Fruit fly (Drosophila melanogaster) whole organism, embryonic: ENCODE measurements around the gene CG6230.

Experiments used
- Adf1 ChIP-seq: fragments of 200-800 bp; sonication (Bioruptor generic); IDR thresholded peaks from 2 replicates; pipeline ENCODE4 v1.3.6; 2022; ENCODE audit warnings: missing biosample characterization, missing genetic modification characterization
- Bgb ChIP-seq: fragments of 200-800 bp; sonication (Bioruptor generic); IDR thresholded peaks from 2 replicates; pipeline ENCODE4 v1.3.6; 2022; ENCODE audit warnings: missing biosample characterization, missing genetic modification characterization; ENCODE audit not compliant: partially characterized antibody
- Blimp-1 ChIP-seq: fragments of 200-800 bp; sonication (Bioruptor generic); optimal IDR thresholded peaks from 3 replicates; lab custom pipeline; 2018; ENCODE audit warnings: missing biosample characterization, missing genetic modification characterization, mild to moderate bottlenecking, moderate library complexity, missing genetic modification reagents
- CG10431 ChIP-seq: fragments of 200-800 bp; sonication (Bioruptor generic); optimal IDR thresholded peaks from 3 replicates; lab custom pipeline; 2018; ENCODE audit warnings: missing biosample characterization, mild to moderate bottlenecking, missing genetic modification characterization
- CG10462 ChIP-seq: fragments of 200-800 bp; sonication (Bioruptor generic); optimal IDR thresholded peaks from 2 replicates; lab custom pipeline; 2016; ENCODE audit warnings: missing biosample characterization, missing genetic modification characterization
- CG11456 ChIP-seq: fragments of 200-800 bp; sonication (Bioruptor generic); IDR thresholded peaks from 3 replicates; pipeline ENCODE4 v1.3.6; 2022; ENCODE audit warnings: missing biosample characterization, missing genetic modification characterization
- CG12659 ChIP-seq: fragments of 200-800 bp; sonication (Bioruptor generic); optimal IDR thresholded peaks from 3 replicates; lab custom pipeline; 2017; ENCODE audit warnings: mild to moderate bottlenecking, missing biosample characterization, missing genetic modification reagents, missing genetic modification characterization
- CG12942 ChIP-seq: fragments of 200-800 bp; sonication (Bioruptor generic); optimal IDR thresholded peaks from 3 replicates; lab custom pipeline; 2016; ENCODE audit warnings: missing biosample characterization, missing genetic modification characterization
- CG13287 ChIP-seq: fragments of 200-800 bp; sonication (Bioruptor generic); IDR thresholded peaks from 2 replicates; pipeline ENCODE4 v1.3.6; 2022; ENCODE audit warnings: missing biosample characterization, missing genetic modification characterization; ENCODE audit not compliant: partially characterized antibody
- CG17802 ChIP-seq: fragments of 200-800 bp; sonication (Bioruptor generic); optimal IDR thresholded peaks from 2 replicates; lab custom pipeline; 2018; ENCODE audit warnings: missing biosample characterization, mild to moderate bottlenecking, missing genetic modification characterization, moderate library complexity
- CG17829 ChIP-seq: fragments of 200-800 bp; optimal IDR thresholded peaks from 2 replicates; lab custom pipeline; 2019; ENCODE audit warnings: missing biosample characterization, mild to moderate bottlenecking, missing genetic modification characterization, moderate library complexity
- CG2129 ChIP-seq: fragments of 200-800 bp; sonication (Bioruptor generic); IDR thresholded peaks from 2 replicates; pipeline ENCODE4 v1.3.6; 2022; ENCODE audit warnings: missing biosample characterization, missing genetic modification characterization; ENCODE audit not compliant: partially characterized antibody
- CG3995 ChIP-seq: fragments of 200-800 bp; sonication (Bioruptor generic); optimal IDR thresholded peaks from 3 replicates; lab custom pipeline; 2016; ENCODE audit warnings: missing biosample characterization, missing genetic modification characterization
- CG4282 ChIP-seq: fragments of 200-800 bp; sonication (Bioruptor generic); optimal IDR thresholded peaks from 2 replicates; lab custom pipeline; 2016; ENCODE audit warnings: missing biosample characterization, missing genetic modification characterization
- CG6654 ChIP-seq: fragments of 200-800 bp; sonication (Bioruptor generic); optimal IDR thresholded peaks from 2 replicates; lab custom pipeline; 2017; ENCODE audit warnings: missing biosample characterization, mild to moderate bottlenecking, missing genetic modification characterization
- CG6689 ChIP-seq: fragments of 200-800 bp; sonication (Bioruptor generic); IDR thresholded peaks from 2 replicates; pipeline ENCODE4 v1.3.6; 2022; ENCODE audit warnings: missing biosample characterization, missing genetic modification characterization
- CG7372 ChIP-seq: fragments of 200-800 bp; sonication (Bioruptor generic); IDR thresholded peaks from 2 replicates; pipeline ENCODE4 v1.3.6; 2022; ENCODE audit warnings: missing biosample characterization, missing genetic modification characterization
- CG8290 ChIP-seq, 3 experiments: fragments of 200-800 bp; sonication (Bioruptor generic); optimal IDR thresholded peaks; 2 replicates each; lab custom pipeline; 2016 to 2019; ENCODE audit warnings: missing biosample characterization in 3 of 3, missing genetic modification characterization in 3 of 3, mild to moderate bottlenecking in 2 of 3, moderate library complexity in 1 of 3
- CG9437 ChIP-seq: fragments of 200-800 bp; sonication (Bioruptor generic); optimal IDR thresholded peaks from 2 replicates; lab custom pipeline; 2018; ENCODE audit warnings: missing biosample characterization, mild to moderate bottlenecking, missing genetic modification characterization
- CG9932 ChIP-seq: fragments of 200-800 bp; sonication (Bioruptor generic); IDR thresholded peaks from 2 replicates; pipeline ENCODE4 v1.3.6; 2022; ENCODE audit warnings: missing biosample characterization, missing genetic modification characterization
- Dek ChIP-seq: fragments of 200-800 bp; sonication (Bioruptor generic); optimal IDR thresholded peaks from 3 replicates; lab custom pipeline; 2019; ENCODE audit warnings: missing biosample characterization, mild to moderate bottlenecking, missing genetic modification characterization, moderate library complexity
- Doc3 ChIP-seq: fragments of 200-800 bp; sonication (Bioruptor generic); IDR thresholded peaks from 3 replicates; pipeline ENCODE4 v1.3.6; 2022; ENCODE audit warnings: missing biosample characterization, missing genetic modification characterization; ENCODE audit not compliant: partially characterized antibody
- Drgx ChIP-seq: fragments of 200-800 bp; sonication (Bioruptor generic); IDR thresholded peaks from 2 replicates; pipeline ENCODE4 v1.3.6; 2022; ENCODE audit warnings: missing biosample characterization, missing genetic modification characterization
- Elba2 ChIP-seq: fragments of 200-800 bp; sonication (Bioruptor generic); optimal IDR thresholded peaks from 3 replicates; lab custom pipeline; 2016; ENCODE audit warnings: missing biosample characterization, missing genetic modification characterization
- HLH4C ChIP-seq: fragments of 200-800 bp; sonication (Bioruptor generic); IDR thresholded peaks from 3 replicates; pipeline ENCODE4 v1.3.6; 2022; ENCODE audit warnings: missing biosample characterization, missing genetic modification characterization; ENCODE audit not compliant: partially characterized antibody
- MESR4 ChIP-seq: fragments of 200-800 bp; sonication (Bioruptor generic); optimal IDR thresholded peaks from 2 replicates; lab custom pipeline; 2018; ENCODE audit warnings: missing biosample characterization, mild to moderate bottlenecking, missing genetic modification characterization, moderate library complexity
- NFAT ChIP-seq: fragments of 200-800 bp; sonication (Bioruptor generic); IDR thresholded peaks from 2 replicates; pipeline ENCODE4 v1.3.6; 2022; ENCODE audit warnings: missing biosample characterization, missing genetic modification characterization
- Sox100B ChIP-seq: fragments of 200-800 bp; sonication (Bioruptor generic); optimal IDR thresholded peaks from 3 replicates; lab custom pipeline; 2018; ENCODE audit warnings: missing biosample characterization, mild to moderate bottlenecking, missing genetic modification characterization
- Sry-β ChIP-seq: fragments of 200-800 bp; sonication (Bioruptor generic); optimal IDR thresholded peaks from 2 replicates; lab custom pipeline; 2018; ENCODE audit warnings: missing biosample characterization, mild to moderate bottlenecking, missing genetic modification characterization, moderate library complexity
- bcd ChIP-seq: fragments of 200-800 bp; sonication (Bioruptor generic); optimal IDR thresholded peaks from 2 replicates; lab custom pipeline; 2017; ENCODE audit warnings: missing biosample characterization, mild to moderate bottlenecking, missing genetic modification characterization
- bowl ChIP-seq: fragments of 200-800 bp; sonication (Bioruptor generic); IDR thresholded peaks from 2 replicates; pipeline ENCODE4 v1.3.6; 2022; ENCODE audit warnings: missing biosample characterization, missing genetic modification characterization
- bsh ChIP-seq, 2 experiments: fragments of 200-800 bp; sonication (Bioruptor generic); optimal IDR thresholded peaks; 2 replicates each; lab custom pipeline; 2017 to 2018; ENCODE audit warnings: mild to moderate bottlenecking in 2 of 2, missing biosample characterization in 2 of 2, missing genetic modification characterization in 2 of 2, moderate library complexity in 1 of 2
- ci ChIP-seq: fragments of 200-800 bp; sonication (Bioruptor generic); IDR thresholded peaks from 3 replicates; pipeline ENCODE4 v1.3.6; 2022; ENCODE audit warnings: missing biosample characterization, missing genetic modification characterization
- dati ChIP-seq: fragments of 200-800 bp; sonication (Bioruptor generic); IDR thresholded peaks from 2 replicates; pipeline ENCODE4 v1.3.6; 2022; ENCODE audit warnings: missing biosample characterization, missing genetic modification characterization
- hbn ChIP-seq: fragments of 200-800 bp; sonication (Bioruptor generic); IDR thresholded peaks from 2 replicates; pipeline ENCODE4 v1.3.6; 2022; ENCODE audit warnings: missing biosample characterization, missing genetic modification characterization; ENCODE audit not compliant: partially characterized antibody
- her ChIP-seq: fragments of 200-800 bp; sonication (Bioruptor generic); optimal IDR thresholded peaks from 2 replicates; lab custom pipeline; 2016; ENCODE audit warnings: missing biosample characterization, missing genetic modification characterization
- insv ChIP-seq, 2 experiments: fragments of 200-800 bp; sonication (Bioruptor generic); optimal IDR thresholded peaks; 3 replicates each; lab custom pipeline; 2016 to 2018; ENCODE audit warnings: missing biosample characterization in 2 of 2, missing genetic modification characterization in 2 of 2
- kay ChIP-seq: fragments of 200-800 bp; sonication (Bioruptor generic); optimal IDR thresholded peaks from 2 replicates; lab custom pipeline; 2016; ENCODE audit warnings: missing biosample characterization, missing genetic modification characterization
- knrl ChIP-seq: fragments of 200-800 bp; sonication (Bioruptor generic); IDR thresholded peaks from 3 replicates; pipeline ENCODE4 v1.3.6; 2022; ENCODE audit warnings: missing biosample characterization, missing genetic modification characterization; ENCODE audit not compliant: partially characterized antibody
- pho ChIP-seq: fragments of 200-800 bp; sonication (Bioruptor generic); optimal IDR thresholded peaks from 2 replicates; lab custom pipeline; 2016; ENCODE audit warnings: missing biosample characterization, missing genetic modification characterization
- phol ChIP-seq: fragments of 200-800 bp; sonication (Bioruptor generic); optimal IDR thresholded peaks from 3 replicates; lab custom pipeline; 2018; ENCODE audit warnings: missing biosample characterization, mild to moderate bottlenecking, missing genetic modification characterization, moderate library complexity
- salm ChIP-seq: fragments of 200-800 bp; sonication (Bioruptor generic); optimal IDR thresholded peaks from 2 replicates; lab custom pipeline; 2018; ENCODE audit warnings: missing biosample characterization, mild to moderate bottlenecking, missing genetic modification characterization
- sug ChIP-seq: fragments of 200-800 bp; optimal IDR thresholded peaks from 2 replicates; lab custom pipeline; 2019; ENCODE audit warnings: missing biosample characterization, mild to moderate bottlenecking, missing genetic modification characterization, moderate library complexity
- tgo ChIP-seq: fragments of 200-800 bp; sonication (Bioruptor generic); IDR thresholded peaks from 3 replicates; pipeline ENCODE4 v1.3.6; 2022; ENCODE audit warnings: missing biosample characterization, missing genetic modification characterization
- ttk ChIP-seq: fragments of 200-800 bp; sonication (Bioruptor generic); IDR thresholded peaks from 2 replicates; pipeline ENCODE4 v2.1.2; 2022; ENCODE audit warnings: missing biosample characterization, missing genetic modification characterization
- twi ChIP-seq: fragments of 200-800 bp; optimal IDR thresholded peaks from 2 replicates; lab custom pipeline; 2019; ENCODE audit warnings: missing biosample characterization, mild to moderate bottlenecking, missing genetic modification characterization, moderate library complexity
- wor ChIP-seq: fragments of 200-800 bp; sonication (Bioruptor generic); IDR thresholded peaks from 2 replicates; pipeline ENCODE4 v1.3.6; 2022; ENCODE audit warnings: missing biosample characterization, missing genetic modification characterization
- zen ChIP-seq: fragments of 200-800 bp; sonication (Bioruptor generic); optimal IDR thresholded peaks from 3 replicates; lab custom pipeline; 2018; ENCODE audit warnings: missing biosample characterization, mild to moderate bottlenecking, missing genetic modification characterization, moderate library complexity

The CG6230 gene

DNA sequence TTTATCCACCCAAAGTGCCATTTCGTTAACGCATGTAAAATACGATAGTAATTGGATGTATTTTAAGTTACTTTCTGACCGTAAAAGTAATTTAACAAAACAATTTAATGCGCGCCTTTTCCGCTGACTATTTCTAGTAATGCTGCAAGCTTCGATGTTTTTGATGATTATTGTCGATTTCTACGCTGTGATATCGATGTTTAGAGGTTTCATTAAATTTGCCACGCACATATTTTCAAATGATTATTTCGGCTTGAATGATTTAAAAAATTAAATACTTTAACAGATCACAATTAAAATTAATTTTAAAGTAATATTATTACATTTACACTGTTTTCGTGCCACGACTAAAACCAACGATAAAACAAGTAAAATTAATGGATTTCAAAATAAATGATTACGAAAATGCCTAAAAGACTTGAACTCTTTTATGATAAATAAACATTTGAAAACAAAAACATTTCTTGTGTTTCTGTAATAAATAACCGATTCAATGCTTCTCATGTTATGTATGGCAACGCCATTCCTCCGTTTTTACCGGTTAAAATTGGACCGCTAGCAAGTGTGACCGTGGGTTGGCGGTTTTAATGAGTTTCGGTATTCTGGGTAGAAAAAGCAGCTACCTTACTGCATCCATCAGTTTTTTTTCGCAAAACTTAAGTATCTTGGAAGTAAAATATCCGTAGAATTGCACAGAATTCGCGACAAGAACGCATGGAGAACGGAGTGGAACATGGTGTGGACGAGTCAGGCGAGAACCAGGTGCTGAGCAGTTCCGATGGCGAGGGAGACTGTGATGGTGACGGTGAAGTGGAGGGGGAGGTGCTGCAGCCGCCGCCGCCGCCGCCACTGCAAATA lies 10.3 kb upstream of the CG6230 start, which contains the start of the genes RfC38 and CG4751 (continued):
- TF ChIP-seq Drgx (GFP tag; lab: Robert Waterston, UW) (no peak), CG11456 (GFP tag; lab: Robert Waterston, UW) (no peak), CG6654 (GFP tag; lab: Kevin White, UChicago) (no peak), CG8290 (GFP tag; optimal IDR thresholded peaks at IDR 0.05; lab: Kevin White, UChicago) (no peak), CG8290 (tag; optimal IDR thresholded peaks at IDR 0.05; lab: Kevin White, UChicago) (no peak), CG3995 (GFP tag; lab: Kevin White, UChicago) (peak; percentile 51), zen (tag; lab: Kevin White, UChicago) (peak; percentile 73), CG17802 (tag; lab: Kevin White, UChicago) (no peak), CG10431 (GFP tag; lab: Kevin White, UChicago) (no peak), Sry-β (GFP tag; lab: Kevin White, UChicago) (peak; percentile 5), hbn (GFP tag; lab: Robert Waterston, UW) (peak; percentile 53), bowl (GFP tag; lab: Robert Waterston, UW) (no peak), twi (tag; lab: Kevin White, UChicago) (no peak), Doc3 (GFP tag; lab: Robert Waterston, UW) (peak; percentile 73), ci (no peak), salm (tag; lab: Kevin White, UChicago) (no peak), Adf1 (GFP tag; lab: Robert Waterston, UW) (peak; percentile 20; the same call in 1 of the 2 replicates), CG4282 (GFP tag; lab: Kevin White, UChicago) (no peak), Elba2 (no peak), bsh (GFP tag; optimal IDR thresholded peaks at IDR 0.05; lab: Kevin White, UChicago) (no peak), CG12942 (GFP tag; lab: Kevin White, UChicago) (no peak), CG17829 (tag; lab: Kevin White, UChicago) (peak; percentile 47), CG13287 (GFP tag; lab: Robert Waterston, UW) (peak; percentile 76), kay (GFP tag; lab: Kevin White, UChicago) (no peak), CG9437 (GFP tag; lab: Kevin White, UChicago) (no peak), Sox100B (GFP tag; lab: Kevin White, UChicago) (no peak), Blimp-1 (GFP tag; lab: Kevin White, UChicago) (no peak), pho (GFP tag; lab: Kevin White, UChicago) (no peak), dati (GFP tag; lab: Robert Waterston, UW) (no peak), tgo (GFP tag; lab: Robert Waterston, UW) (no peak), Dek (no peak), her (GFP tag; lab: Kevin White, UChicago) (no peak), CG9932 (0 out of 2 replicates have a peak, but pooled peaks have one; percentile 13), bcd (GFP tag; lab: Kevin White, UChicago) (no peak), CG2129 (GFP tag; lab: Robert Waterston, UW) (peak; percentile 39; the same call in 1 of the 2 replicates), phol (tag; lab: Kevin White, UChicago) (peak; percentile 39), CG10462 (GFP tag; lab: Kevin White, UChicago) (no peak), HLH4C (GFP tag; lab: Robert Waterston, UW) (peak; percentile 67), insv (GFP tag; optimal IDR thresholded peaks at IDR 0.05; lab: Kevin White, UChicago) (no peak), ttk (GFP tag; lab: Robert Waterston, UW) (no peak), MESR4 (GFP tag; lab: Kevin White, UChicago) (peak; percentile 98), sug (tag; lab: Kevin White, UChicago) (no peak), CG6689 (GFP tag; lab: Robert Waterston, UW) (no peak), NFAT (GFP tag; lab: Robert Waterston, UW) (no peak), CG7372 (GFP tag; lab: Robert Waterston, UW) (no peak), wor (GFP tag; lab: Robert Waterston, UW) (no peak), CG12659 (peak; percentile 71), Bgb (GFP tag; lab: Robert Waterston, UW) (peak; percentile 67), knrl (GFP tag; lab: Robert Waterston, UW) (peak; percentile 67)
